Fruit fly (Drosophila melanogaster) whole organism, embryonic: ENCODE results near the gene CG5561.
A peak's percentile ranks its signal among the peaks of the same experiment; 100 is the strongest.

Experiments used
- Antp ChIP-seq: fragments of 200-800 bp; sonication (Bioruptor generic); optimal IDR thresholded peaks from 3 replicates; lab custom pipeline; 2016; ENCODE audit warnings: missing biosample characterization, missing genetic modification characterization
- Atf6 ChIP-seq: fragments of 200-800 bp; sonication (Bioruptor generic); IDR thresholded peaks from 2 replicates; pipeline ENCODE4 v1.3.6; 2022; ENCODE audit warnings: missing biosample characterization, missing genetic modification characterization
- BEAF-32 ChIP-seq: fragments of 200-800 bp; sonication (Bioruptor generic); optimal IDR thresholded peaks from 3 replicates; lab custom pipeline; 2017; ENCODE audit warnings: missing biosample characterization, missing genetic modification characterization, mild to moderate bottlenecking, moderate library complexity, missing genetic modification reagents
- CG10147 ChIP-seq: fragments of 200-800 bp; sonication (Bioruptor generic); optimal IDR thresholded peaks from 2 replicates; lab custom pipeline; 2019; ENCODE audit warnings: missing biosample characterization, mild to moderate bottlenecking, missing genetic modification characterization, moderate library complexity
- CG10209 ChIP-seq: fragments of 200-800 bp; sonication (Bioruptor generic); optimal IDR thresholded peaks from 3 replicates; lab custom pipeline; 2017; ENCODE audit warnings: missing biosample characterization, mild to moderate bottlenecking, missing genetic modification characterization, missing genetic modification reagents
- CG10979 ChIP-seq: fragments of 200-800 bp; sonication (Bioruptor generic); optimal IDR thresholded peaks from 2 replicates; lab custom pipeline; 2018; ENCODE audit warnings: missing biosample characterization, mild to moderate bottlenecking, missing genetic modification characterization, moderate library complexity
- CG11723 ChIP-seq: fragments of 200-800 bp; sonication (Bioruptor generic); optimal IDR thresholded peaks from 2 replicates; lab custom pipeline; 2017; ENCODE audit warnings: missing biosample characterization, mild to moderate bottlenecking, missing genetic modification characterization
- CG12155 ChIP-seq: fragments of 200-800 bp; sonication (Bioruptor generic); optimal IDR thresholded peaks from 3 replicates; lab custom pipeline; 2016; ENCODE audit warnings: missing biosample characterization, missing genetic modification characterization
- CG1647 ChIP-seq: fragments of 200-800 bp; sonication (Bioruptor generic); optimal IDR thresholded peaks from 3 replicates; lab custom pipeline; 2016; ENCODE audit warnings: missing biosample characterization, missing genetic modification characterization
- CG17568 ChIP-seq: fragments of 200-800 bp; sonication (Bioruptor generic); optimal IDR thresholded peaks from 2 replicates; lab custom pipeline; 2018; ENCODE audit warnings: missing biosample characterization, mild to moderate bottlenecking, missing genetic modification characterization, moderate library complexity
- CG18011 ChIP-seq: fragments of 200-800 bp; sonication (Bioruptor generic); optimal IDR thresholded peaks from 2 replicates; lab custom pipeline; 2017; ENCODE audit warnings: missing biosample characterization, missing genetic modification characterization, mild to moderate bottlenecking, moderate library complexity, missing genotype
- CG42726 ChIP-seq: fragments of 200-800 bp; sonication (Bioruptor generic); IDR thresholded peaks from 2 replicates; pipeline ENCODE4 v1.3.6; 2022; ENCODE audit warnings: missing biosample characterization, missing genetic modification characterization; ENCODE audit not compliant: partially characterized antibody
- CG4730 ChIP-seq: fragments of 200-800 bp; sonication (Bioruptor generic); IDR thresholded peaks from 2 replicates; pipeline ENCODE4 v1.3.6; 2022; ENCODE audit warnings: missing biosample characterization, missing genetic modification characterization
- CG6272 ChIP-seq: fragments of 200-800 bp; sonication (Bioruptor generic); IDR thresholded peaks from 2 replicates; pipeline ENCODE4 v1.3.6; 2022; ENCODE audit warnings: missing biosample characterization, missing genetic modification characterization
- CG8290 ChIP-seq, 3 experiments: fragments of 200-800 bp; sonication (Bioruptor generic); optimal IDR thresholded peaks; 2 replicates each; lab custom pipeline; 2016 to 2019; ENCODE audit warnings: missing biosample characterization in 3 of 3, missing genetic modification characterization in 3 of 3, mild to moderate bottlenecking in 2 of 3, moderate library complexity in 1 of 3
- CG8359 ChIP-seq: fragments of 200-800 bp; sonication (Bioruptor generic); optimal IDR thresholded peaks from 2 replicates; lab custom pipeline; 2017; ENCODE audit warnings: missing biosample characterization, mild to moderate bottlenecking, missing genetic modification characterization, borderline replicate concordance
- CG8924 ChIP-seq: fragments of 200-800 bp; optimal IDR thresholded peaks from 3 replicates; lab custom pipeline; 2019; ENCODE audit warnings: missing biosample characterization, mild to moderate bottlenecking, missing genetic modification characterization, moderate library complexity
- CG9437 ChIP-seq: fragments of 200-800 bp; sonication (Bioruptor generic); optimal IDR thresholded peaks from 2 replicates; lab custom pipeline; 2018; ENCODE audit warnings: missing biosample characterization, mild to moderate bottlenecking, missing genetic modification characterization
- CTCF ChIP-seq: fragments of 200-800 bp; sonication (Bioruptor generic); optimal IDR thresholded peaks from 2 replicates; lab custom pipeline; 2017; ENCODE audit warnings: missing biosample characterization, mild to moderate bottlenecking, missing genetic modification characterization, moderate library complexity
- CkIIα-i1 ChIP-seq: fragments of 200-800 bp; sonication (Bioruptor generic); IDR thresholded peaks from 2 replicates; pipeline ENCODE4 v1.3.6; 2022; ENCODE audit warnings: missing biosample characterization, missing genetic modification characterization
- Hey ChIP-seq: fragments of 200-800 bp; sonication (Bioruptor generic); optimal IDR thresholded peaks from 3 replicates; lab custom pipeline; 2018; ENCODE audit warnings: missing biosample characterization, mild to moderate bottlenecking, missing genetic modification characterization
- Hr39 ChIP-seq: fragments of >200 bp; optimal IDR thresholded peaks from 2 replicates; lab custom pipeline; 2017
- Hr78 ChIP-seq, 2 experiments: fragments of 200-800 bp in 1 of 2; fragments of >200 bp in 1 of 2; sonication (Bioruptor generic) in 1 of 2; optimal IDR thresholded peaks; 2 replicates each; lab custom pipeline; 2017 to 2019; ENCODE audit warnings: missing biosample characterization in 2 of 2, missing genetic modification characterization in 2 of 2, mild to moderate bottlenecking in 1 of 2, moderate library complexity in 1 of 2
- Jarid2 ChIP-seq: fragments of 200-800 bp; sonication (Bioruptor generic); optimal IDR thresholded peaks from 3 replicates; lab custom pipeline; 2017; ENCODE audit warnings: mild to moderate bottlenecking, missing biosample characterization, missing genetic modification reagents, missing genetic modification characterization
- Kr ChIP-seq: fragments of 200-800 bp; sonication (Bioruptor generic); optimal IDR thresholded peaks from 2 replicates; lab custom pipeline; 2017; ENCODE audit warnings: missing biosample characterization, mild to moderate bottlenecking, missing genetic modification characterization
- PHDP ChIP-seq: fragments of 200-800 bp; sonication (Bioruptor generic); optimal IDR thresholded peaks from 3 replicates; lab custom pipeline; 2018; ENCODE audit warnings: missing biosample characterization, mild to moderate bottlenecking, missing genetic modification characterization, moderate library complexity
- Ptx1 ChIP-seq: fragments of 200-800 bp; sonication (Bioruptor generic); IDR thresholded peaks from 2 replicates; pipeline ENCODE4 v1.3.6; 2022; ENCODE audit warnings: missing biosample characterization, missing genetic modification characterization
- Rfx ChIP-seq: fragments of 200-800 bp; sonication (Bioruptor generic); IDR thresholded peaks from 2 replicates; pipeline ENCODE4 v1.3.6; 2022; ENCODE audit warnings: missing biosample characterization, missing genetic modification characterization
- Spps ChIP-seq: fragments of 200-800 bp; sonication (Bioruptor generic); optimal IDR thresholded peaks from 2 replicates; lab custom pipeline; 2018; ENCODE audit warnings: missing biosample characterization, mild to moderate bottlenecking, missing genetic modification characterization
- Trl ChIP-seq, 3 experiments: fragments of >200 bp in 2 of 3; fragments of 200-800 bp in 1 of 3; sonication (Bioruptor generic) in 1 of 3; optimal IDR thresholded peaks; 2 replicates in 1 of 3; 3 replicates in 2 of 3; lab custom pipeline; 2016 to 2017; ENCODE audit warnings: missing biosample characterization in 1 of 3, missing genetic modification characterization in 1 of 3
- az2 ChIP-seq: fragments of 200-800 bp; sonication (Bioruptor generic); optimal IDR thresholded peaks from 3 replicates; lab custom pipeline; 2016; ENCODE audit warnings: missing biosample characterization, missing genetic modification characterization
- cg ChIP-seq: fragments of 200-800 bp; sonication (Bioruptor generic); optimal IDR thresholded peaks from 3 replicates; lab custom pipeline; 2019; ENCODE audit warnings: missing biosample characterization, mild to moderate bottlenecking, missing genetic modification characterization, moderate library complexity
- da ChIP-seq: fragments of 200-800 bp; sonication (Bioruptor generic); optimal IDR thresholded peaks from 2 replicates; lab custom pipeline; 2016; ENCODE audit warnings: missing biosample characterization, missing genetic modification characterization
- dpn ChIP-seq, 2 experiments: fragments of 200-800 bp; sonication (Bioruptor generic); optimal IDR thresholded peaks; 3 replicates each; lab custom pipeline; 2016; ENCODE audit warnings: missing biosample characterization in 2 of 2, missing genetic modification characterization in 2 of 2
- en ChIP-seq: fragments of 200-800 bp; sonication (Bioruptor generic); optimal IDR thresholded peaks from 2 replicates; lab custom pipeline; 2016; ENCODE audit warnings: missing biosample characterization, missing genetic modification characterization
- ewg ChIP-seq: fragments of 200-800 bp; sonication (Bioruptor generic); optimal IDR thresholded peaks from 3 replicates; lab custom pipeline; 2017; ENCODE audit warnings: mild to moderate bottlenecking, missing biosample characterization, missing genetic modification reagents, missing genetic modification characterization
- gce ChIP-seq: fragments of 200-800 bp; sonication (Bioruptor generic); IDR thresholded peaks from 3 replicates; pipeline ENCODE4 v1.3.6; 2022; ENCODE audit warnings: missing biosample characterization, missing genetic modification characterization
- hth ChIP-seq: fragments of >200 bp; optimal IDR thresholded peaks from 2 replicates; lab custom pipeline; 2017; ENCODE audit warnings: inconsistent platforms
- lab ChIP-seq: fragments of 200-800 bp; sonication (Bioruptor generic); optimal IDR thresholded peaks from 3 replicates; lab custom pipeline; 2017; ENCODE audit warnings: missing biosample characterization, missing genetic modification characterization, mild to moderate bottlenecking, moderate library complexity, missing genetic modification reagents
- lbe ChIP-seq: fragments of 200-800 bp; sonication (Bioruptor generic); optimal IDR thresholded peaks from 2 replicates; lab custom pipeline; 2016; ENCODE audit warnings: missing biosample characterization, mild to moderate bottlenecking, missing genetic modification characterization
- nerfin-2 ChIP-seq: fragments of 200-800 bp; sonication (Bioruptor generic); IDR thresholded peaks from 2 replicates; pipeline ENCODE4 v1.3.6; 2022; ENCODE audit warnings: missing biosample characterization, missing genetic modification characterization; ENCODE audit not compliant: partially characterized antibody
- otp ChIP-seq: fragments of 200-800 bp; sonication (Bioruptor generic); IDR thresholded peaks from 3 replicates; pipeline ENCODE4, ENCODE4 v1.3.6; 2022; ENCODE audit warnings: missing biosample characterization, missing genetic modification characterization
- ranshi ChIP-seq: fragments of 200-800 bp; sonication (Bioruptor generic); IDR thresholded peaks from 2 replicates; pipeline ENCODE4 v1.3.6; 2022; ENCODE audit warnings: missing biosample characterization, missing genetic modification characterization
- slou ChIP-seq: fragments of 200-800 bp; sonication (Bioruptor generic); optimal IDR thresholded peaks from 3 replicates; lab custom pipeline; 2016; ENCODE audit warnings: missing biosample characterization, missing genetic modification characterization
- tll ChIP-seq, 2 experiments: fragments of 200-800 bp in 1 of 2; fragments of >200 bp in 1 of 2; sonication (Bioruptor generic) in 1 of 2; optimal IDR thresholded peaks; 2 replicates each; lab custom pipeline; 2017 to 2019; ENCODE audit warnings: missing biosample characterization in 2 of 2, missing genetic modification characterization in 2 of 2, mild to moderate bottlenecking in 1 of 2, moderate library complexity in 1 of 2
- zf30C ChIP-seq: fragments of 200-800 bp; sonication (Bioruptor generic); optimal IDR thresholded peaks from 3 replicates; lab custom pipeline; 2018; ENCODE audit warnings: missing biosample characterization, mild to moderate bottlenecking, missing genetic modification characterization

Gene CG5561

dm6 chr2L:1354819-1355218, 910 bp upstream of the CG5561 start, which contains the start of gene CG31924:
TSS of gene CG31924 (minus strand) at chr2L:1354919.
- no peak for TF ChIP-seq slou (GFP tag; lab: Kevin White, UChicago)
- no peak for TF ChIP-seq gce (GFP tag; lab: Robert Waterston, UW)
- TF ChIP-seq CG6272, result no peak
- no peak for TF ChIP-seq Jarid2
- no peak for TF ChIP-seq nerfin-2 (GFP tag; lab: Robert Waterston, UW)
- TF ChIP-seq Kr (GFP tag; lab: Kevin White, UChicago), result no peak
- no peak for TF ChIP-seq Rfx
- TF ChIP-seq CG9437 (GFP tag; lab: Kevin White, UChicago), result no peak
- no peak for TF ChIP-seq CG10979 (tag; lab: Kevin White, UChicago)
- no peak for TF ChIP-seq ranshi
- TF ChIP-seq en (GFP tag; lab: Kevin White, UChicago), result no peak
- TF ChIP-seq, all 482 proteins: peak for 0

dm6 chr2L:1352768-1353167, 1.1 kb downstream of the CG5561 start, which contains the start of gene CG5556:
TSS of gene CG5556 (minus strand) at chr2L:1352868.
- no peak for TF ChIP-seq da (GFP tag; lab: Kevin White, UChicago)
- no peak for TF ChIP-seq PHDP (tag; lab: Kevin White, UChicago)
- TF ChIP-seq CG42726, result no peak
- TF ChIP-seq tll (GFP tag; optimal IDR thresholded peaks at IDR 0.05; lab: Kevin White, UChicago), result no peak
- no peak for TF ChIP-seq cg (GFP tag; lab: Kevin White, UChicago)

- TF ChIP-seq CG10147 (GFP tag; lab: Kevin White, UChicago) (no peak), CG4730 (GFP tag; lab: Robert Waterston, UW) (no peak), CTCF (GFP tag; lab: Kevin White, UChicago) (peak; percentile 80), Ptx1 (no peak), az2 (no peak), Trl (optimal IDR thresholded peaks at IDR 0.05; lab: Kevin White, UChicago) (peak; percentile 3 to 5), Trl (GFP tag; optimal IDR thresholded peaks at IDR 0.05; lab: Kevin White, UChicago) (no peak), BEAF-32 (GFP tag; lab: Kevin White, UChicago) (no peak), CG11723 (GFP tag; lab: Kevin White, UChicago) (no peak), ewg (GFP tag; lab: Kevin White, UChicago) (peak; percentile 90), CG9437 (GFP tag; lab: Kevin White, UChicago) (no peak), Spps (tag; lab: Kevin White, UChicago) (no peak), CG12155 (GFP tag; lab: Kevin White, UChicago) (peak; percentile 50)
Observed at dm6 chr2L:1346034-1346433, 7.9 kb downstream of the CG5561 start.

- no peak for TF ChIP-seq CG1647
- no peak for TF ChIP-seq Hr78 (GFP tag; optimal IDR thresholded peaks at IDR 0.05; lab: Kevin White, UChicago)
- no peak for TF ChIP-seq otp (GFP tag; lab: Robert Waterston, UW)
- TF ChIP-seq CkIIα-i1 (GFP tag; lab: Robert Waterston, UW), result no peak
- no peak for TF ChIP-seq zf30C (GFP tag; lab: Kevin White, UChicago)
- TF ChIP-seq CG18011 (GFP tag; lab: Kevin White, UChicago), result no peak
- TF ChIP-seq CG17568 (GFP tag; lab: Kevin White, UChicago), result no peak
- TF ChIP-seq Hey (tag; lab: Kevin White, UChicago), result no peak
- no peak for TF ChIP-seq dpn (GFP tag; optimal IDR thresholded peaks at IDR 0.05; lab: Kevin White, UChicago)
- TF ChIP-seq CG10209, result no peak
- TF ChIP-seq Hr39 (lab: Kevin White, UChicago), result no peak
- no peak for TF ChIP-seq hth (lab: Kevin White, UChicago)
- no peak for TF ChIP-seq CG8359
- TF ChIP-seq lbe (GFP tag; lab: Kevin White, UChicago), result no peak
- TF ChIP-seq Antp (GFP tag; lab: Kevin White, UChicago), result no peak
- TF ChIP-seq CG8924, result no peak
- TF ChIP-seq CG8290 (GFP tag; optimal IDR thresholded peaks at IDR 0.05; lab: Kevin White, UChicago), result no peak
- TF ChIP-seq CG8290 (tag; optimal IDR thresholded peaks at IDR 0.05; lab: Kevin White, UChicago), result no peak
- TF ChIP-seq Atf6 (GFP tag; lab: Robert Waterston, UW), result no peak
- TF ChIP-seq lab (GFP tag; lab: Kevin White, UChicago), result no peak
Observed at dm6 chr2L:1344071-1344470, 9.8 kb downstream of the CG5561 start, which contains the start of the genes CG33922 and Cdlc2. TSS of gene CG33922 (minus strand) at chr2L:1344171. TSS of gene Cdlc2 (plus strand) at chr2L:1344400.
